Worm (Caenorhabditis elegans) whole organism, young adult: ENCODE measurements around the gene glit-1.

Experiments
- C06A6.2 ChIP-seq: fragments of 200-800 bp; sonication (Bioruptor generic); conservative IDR thresholded peaks from 2 replicates; pipeline ENCODE4 v1.3.6; 2022; ENCODE audit warnings: missing genetic modification characterization, missing compliant biosample characterization
- C17E4.6 ChIP-seq: fragments of 200-800 bp; sonication (Bioruptor generic); IDR thresholded peaks from 2 replicates; pipeline ENCODE4 v1.3.6; 2022; ENCODE audit warnings: missing genetic modification reagents, missing genetic modification characterization, missing compliant biosample characterization
- athp-1 ChIP-seq: sonication (generic microtip); optimal IDR thresholded peaks from 2 replicates; lab custom pipeline; 2017; ENCODE audit warnings: mild to moderate bottlenecking, missing genetic modification characterization, missing compliant biosample characterization
- cebp-1 ChIP-seq, 2 experiments: fragments of 200-800 bp in 1 of 2; sonication (Bioruptor generic) in 1 of 2; sonication (generic microtip) in 1 of 2; IDR thresholded peaks in 1 of 2; optimal IDR thresholded peaks in 1 of 2; 2 replicates each; pipeline versions ENCODE4 v1.3.6 to Lab custom; 2017 to 2022; ENCODE audit warnings: missing compliant biosample characterization in 2 of 2, missing genetic modification characterization in 2 of 2, mild to moderate bottlenecking in 1 of 2, missing genetic modification reagents in 1 of 2, moderate library complexity in 1 of 2
- let-607 ChIP-seq, 2 experiments: fragments of 200-800 bp in 1 of 2; sonication (Bioruptor generic) in 1 of 2; sonication (generic microtip) in 1 of 2; optimal IDR thresholded peaks; 2 replicates each; lab custom pipeline; 2016 to 2018; ENCODE audit warnings: mild to moderate bottlenecking in 2 of 2, missing compliant biosample characterization in 2 of 2, missing genetic modification characterization in 2 of 2, moderate library complexity in 2 of 2, missing genotype in 1 of 2
- madf-3 ChIP-seq: fragments of 200-800 bp; sonication (Bioruptor generic); IDR thresholded peaks from 2 replicates; pipeline ENCODE4 v1.3.6; 2022; ENCODE audit warnings: missing genetic modification reagents, missing genetic modification characterization, missing compliant biosample characterization
- mel-28 ChIP-seq: sonication (generic microtip); optimal IDR thresholded peaks from 2 replicates; lab custom pipeline; 2016; ENCODE audit warnings: borderline replicate concordance, mild to moderate bottlenecking, missing genetic modification characterization, missing compliant biosample characterization
- rec-8 ChIP-seq, 2 experiments: sonication (generic microtip); optimal IDR thresholded peaks; 2 replicates each; lab custom pipeline; 2016; ENCODE audit warnings: mild to moderate bottlenecking in 2 of 2, missing genetic modification characterization in 2 of 2, missing genetic modification reagents in 2 of 2, missing genotype in 2 of 2, missing biosample characterization in 1 of 2, missing compliant biosample characterization in 1 of 2, moderate library complexity in 1 of 2
- sdz-38 ChIP-seq: sonication (generic microtip); optimal IDR thresholded peaks from 2 replicates; lab custom pipeline; 2016; ENCODE audit warnings: missing genotype, missing genetic modification characterization, missing compliant biosample characterization
- unc-130 ChIP-seq: sonication (generic microtip); optimal IDR thresholded peaks from 2 replicates; lab custom pipeline; 2016; ENCODE audit warnings: missing genetic modification reagents, missing genetic modification characterization, missing compliant biosample characterization
- zim-3 ChIP-seq: sonication (generic microtip); optimal IDR thresholded peaks from 2 replicates; lab custom pipeline; 2017; ENCODE audit warnings: mild to moderate bottlenecking, missing genetic modification characterization, moderate library complexity, missing compliant biosample characterization

The glit-1 gene

ce11 chrX:4761540-4761939 lies 49.5 kb downstream of the glit-1 start, which contains the start of gene mls-2:
Gene mls-2 (minus strand): TSS chrX:4761640.
- TF ChIP-seq sdz-38 (tag; lab: Kevin White, UChicago) (no peak), let-607 (tag; optimal IDR thresholded peaks at IDR 0.05; lab: Kevin White, UChicago) (no peak), cebp-1 (GFP tag; IDR thresholded peaks at IDR 0.05; lab: Robert Waterston, UW) (no peak), cebp-1 (tag; optimal IDR thresholded peaks at IDR 0.05; lab: Kevin White, UChicago) (no peak), C17E4.6 (GFP tag; lab: Robert Waterston, UW) (no peak), athp-1 (tag; lab: Kevin White, UChicago) (no peak), madf-3 (GFP tag; lab: Robert Waterston, UW) (no peak), rec-8 (tag; optimal IDR thresholded peaks at IDR 0.05; lab: Kevin White, UChicago) (no peak), unc-130 (GFP tag; lab: Kevin White, UChicago) (no peak), C06A6.2 (GFP tag; lab: Robert Waterston, UW) (no peak), mel-28 (tag; lab: Kevin White, UChicago) (no peak), zim-3 (tag; lab: Kevin White, UChicago) (no peak)
